Worm (Caenorhabditis elegans) whole organism, L3 larva: Measurements from ENCODE around the gene slcf-1.

Source experiments
- ama-1 ChIP-seq: fragments of 150-350 bp; optimal IDR thresholded peaks from 2 replicates; lab custom pipeline; 2018
- ceh-82 ChIP-seq: fragments of 150-350 bp; optimal IDR thresholded peaks from 2 replicates; lab custom pipeline; 2014; ENCODE audit warnings: missing biosample characterization, missing genetic modification characterization
- fkh-10 ChIP-seq: sonication (generic microtip); optimal IDR thresholded peaks from 2 replicates; lab custom pipeline; 2017; ENCODE audit warnings: missing biosample characterization, missing genetic modification reagents, missing genetic modification characterization
- nfya-1 ChIP-seq: sonication (generic microtip); optimal IDR thresholded peaks from 2 replicates; lab custom pipeline; 2017; ENCODE audit warnings: missing genetic modification characterization, mild to moderate bottlenecking, missing compliant biosample characterization, antibody characterized with exemption, moderate library complexity; ENCODE audit not compliant: insufficient read depth
- nhr-23 ChIP-seq: fragments of 150-350 bp; optimal IDR thresholded peaks from 2 replicates; lab custom pipeline; 2014; ENCODE audit warnings: missing biosample characterization, missing genetic modification reagents, missing genetic modification characterization
- nhr-237 ChIP-seq: fragments of 150-350 bp; optimal IDR thresholded peaks from 2 replicates; lab custom pipeline; 2014; ENCODE audit warnings: missing biosample characterization, missing genetic modification characterization
- nhr-67 ChIP-seq: fragments of 150-350 bp; optimal IDR thresholded peaks from 2 replicates; lab custom pipeline; 2014; ENCODE audit warnings: missing biosample characterization, missing genetic modification characterization
- pha-4 ChIP-seq: fragments of 150-350 bp; optimal IDR thresholded peaks from 2 replicates; lab custom pipeline; 2014; ENCODE audit warnings: missing biosample characterization, missing genetic modification reagents, missing genetic modification characterization
- skn-1 ChIP-seq: fragments of 150-350 bp; optimal IDR thresholded peaks from 2 replicates; lab custom pipeline; 2014; ENCODE audit warnings: missing biosample characterization, missing genetic modification characterization
- unc-39 ChIP-seq: sonication (generic microtip); optimal IDR thresholded peaks from 4 replicates; lab custom pipeline; 2017; ENCODE audit warnings: missing biosample characterization, missing genetic modification characterization

DNA sequence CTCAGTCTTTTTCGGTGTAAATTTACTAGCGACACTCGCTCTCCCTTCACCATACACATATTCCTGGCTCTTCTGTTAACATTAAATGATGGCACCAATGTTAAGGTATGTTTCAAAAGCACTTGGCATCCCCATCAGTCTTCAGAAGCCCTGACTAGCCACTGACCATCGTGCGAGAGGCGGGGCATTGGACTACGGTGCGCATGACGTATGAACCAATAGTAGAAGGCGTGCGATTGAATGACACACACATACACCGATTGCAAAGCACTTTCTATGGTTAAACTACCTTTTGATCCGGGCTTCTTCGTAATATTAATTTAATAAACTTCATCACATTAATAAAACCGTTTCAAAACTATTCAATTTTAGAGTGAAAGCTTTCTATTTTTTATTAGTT, 23.9 kb upstream of the slcf-1 start:
- TF ChIP-seq fkh-10 (GFP tag; lab: Kevin White, UChicago) (no peak), ama-1 (no peak), nhr-237 (tag; lab: Kevin White, UChicago) (no peak), ceh-82 (tag; lab: Kevin White, UChicago) (no peak), nhr-67 (tag; lab: Kevin White, UChicago) (no peak), skn-1 (tag; lab: Kevin White, UChicago) (no peak), pha-4 (no peak), nhr-23 (tag; lab: Kevin White, UChicago) (no peak), unc-39 (tag; lab: Kevin White, UChicago) (no peak), nfya-1 (tag; lab: Kevin White, UChicago) (peak; percentile 95)
